Worm (Caenorhabditis elegans) whole organism, L4/young adult: ENCODE measurements around the gene K06H6.2.

Experiments used
- W03F9.2 ChIP-seq: fragments of 150-350 bp; optimal IDR thresholded peaks from 2 replicates; lab custom pipeline; 2014; ENCODE audit warnings: missing biosample characterization, missing genetic modification characterization
- dao-5 ChIP-seq: sonication (generic microtip); optimal IDR thresholded peaks from 2 replicates; lab custom pipeline; 2016; ENCODE audit warnings: missing genotype, missing genetic modification characterization, moderate library complexity, missing compliant biosample characterization
- him-1 ChIP-seq: sonication (generic microtip); optimal IDR thresholded peaks from 2 replicates; lab custom pipeline; 2016; ENCODE audit warnings: missing genotype, missing genetic modification reagents, missing genetic modification characterization, missing compliant biosample characterization

K06H6.2 gene

ce11 chrV:636281-636680 lies 50.7 kb downstream of the K06H6.2 start, which contains the start of gene pals-31:
Gene pals-31, plus strand, starts transcription at chrV:636581.
- TF ChIP-seq him-1 (tag; lab: Kevin White, UChicago) (no peak), dao-5 (tag; lab: Kevin White, UChicago) (no peak), W03F9.2 (tag; lab: Kevin White, UChicago) (no peak)
